Fruit fly (Drosophila melanogaster) whole organism, pupa: ENCODE results near the gene amos.

Source experiments
- CG12605 ChIP-seq: fragments of 200-800 bp; sonication (Bioruptor generic); IDR thresholded peaks from 2 replicates; pipeline ENCODE4 v1.3.6; 2022; ENCODE audit warnings: missing biosample characterization, missing genetic modification characterization
- CG14655 ChIP-seq: fragments of 200-800 bp; sonication (Bioruptor generic); optimal IDR thresholded peaks from 3 replicates; lab custom pipeline; 2017; ENCODE audit warnings: mild to moderate bottlenecking, missing biosample characterization, missing genetic modification reagents, missing genetic modification characterization
- CG4496 ChIP-seq: fragments of 200-800 bp; sonication (Bioruptor generic); IDR thresholded peaks from 3 replicates; pipeline ENCODE4 v1.3.6; 2022; ENCODE audit warnings: missing biosample characterization, missing genetic modification characterization
- CG9948 ChIP-seq: fragments of 200-800 bp; sonication (Bioruptor generic); optimal IDR thresholded peaks from 2 replicates; lab custom pipeline; 2018; ENCODE audit warnings: missing biosample characterization, mild to moderate bottlenecking, missing genetic modification characterization, moderate library complexity
- EcR ChIP-seq: fragments of 200-800 bp; sonication (Bioruptor generic); optimal IDR thresholded peaks from 3 replicates; lab custom pipeline; 2019; ENCODE audit warnings: missing biosample characterization, missing genetic modification characterization, mild to moderate bottlenecking, moderate library complexity, missing genetic modification reagents
- Ets98B ChIP-seq: fragments of 200-800 bp; sonication (Bioruptor generic); IDR thresholded peaks from 2 replicates; pipeline ENCODE4 v1.3.6; 2022; ENCODE audit warnings: missing biosample characterization, missing genetic modification characterization
- Pif1A ChIP-seq: fragments of 200-800 bp; sonication (Bioruptor generic); optimal IDR thresholded peaks from 3 replicates; lab custom pipeline; 2016; ENCODE audit warnings: missing biosample characterization, missing genetic modification characterization
- Pif1B ChIP-seq: fragments of 200-800 bp; sonication (Bioruptor generic); optimal IDR thresholded peaks from 3 replicates; lab custom pipeline; 2016; ENCODE audit warnings: missing biosample characterization, missing genetic modification characterization
- fd96Ca ChIP-seq: fragments of 200-800 bp; sonication (Bioruptor generic); IDR thresholded peaks from 3 replicates; pipeline ENCODE4 v1.3.6; 2022; ENCODE audit warnings: missing biosample characterization, missing genetic modification characterization
- gl ChIP-seq: fragments of 200-800 bp; sonication (Bioruptor generic); optimal IDR thresholded peaks from 2 replicates; lab custom pipeline; 2018; ENCODE audit warnings: missing biosample characterization, mild to moderate bottlenecking, missing genetic modification characterization

dm6 chr2L:18598150-18598723 is 1.5 kb upstream of the amos start:
- TF ChIP-seq fd96Ca, result no peak
- no peak for TF ChIP-seq CG12605 (GFP tag; lab: Robert Waterston, UW)
- TF ChIP-seq Ets98B (GFP tag; lab: Robert Waterston, UW), result no peak
- no peak for TF ChIP-seq CG14655 (GFP tag; lab: Kevin White, UChicago)
- no peak for TF ChIP-seq Pif1A (GFP tag; lab: Kevin White, UChicago)
- no peak for TF ChIP-seq CG9948
- no peak for TF ChIP-seq CG4496 (GFP tag; lab: Robert Waterston, UW)
- no peak for TF ChIP-seq gl (tag; lab: Kevin White, UChicago)
- no peak for TF ChIP-seq EcR (GFP tag; lab: Kevin White, UChicago)
- no peak for TF ChIP-seq Pif1B (GFP tag; lab: Kevin White, UChicago)
